Fruit fly (Drosophila melanogaster) Kc167 (cell line): ENCODE data around the gene H2.0.

Source experiments
- h ChIP-seq: fragments of >200 bp; optimal IDR thresholded peaks from 3 replicates; lab custom pipeline; 2018; ENCODE audit warnings: missing external identifiers
- insv ChIP-seq: fragments of >200 bp; optimal IDR thresholded peaks from 3 replicates; lab custom pipeline; 2018; ENCODE audit warnings: missing external identifiers
- psq ChIP-seq: fragments of >200 bp; optimal IDR thresholded peaks from 2 replicates; lab custom pipeline; 2017; ENCODE audit warnings: missing external identifiers

dm6 chr2L:5969559-5969958 lies 49.6 kb downstream of the H2.0 start, which contains the start of gene Ucp4B:
- TF ChIP-seq psq (lab: Kevin White, UChicago) (no peak), h (lab: Kevin White, UChicago) (no peak), insv (lab: Kevin White, UChicago) (no peak)
